Worm (Caenorhabditis elegans): ENCODE data around the gene Y17G9B.8.
"Not testable (repeated sequence)": the region's sequence is repeated elsewhere in the genome, so short reads cannot be mapped to it uniquely, and the experiment has no call there.

DNA sequence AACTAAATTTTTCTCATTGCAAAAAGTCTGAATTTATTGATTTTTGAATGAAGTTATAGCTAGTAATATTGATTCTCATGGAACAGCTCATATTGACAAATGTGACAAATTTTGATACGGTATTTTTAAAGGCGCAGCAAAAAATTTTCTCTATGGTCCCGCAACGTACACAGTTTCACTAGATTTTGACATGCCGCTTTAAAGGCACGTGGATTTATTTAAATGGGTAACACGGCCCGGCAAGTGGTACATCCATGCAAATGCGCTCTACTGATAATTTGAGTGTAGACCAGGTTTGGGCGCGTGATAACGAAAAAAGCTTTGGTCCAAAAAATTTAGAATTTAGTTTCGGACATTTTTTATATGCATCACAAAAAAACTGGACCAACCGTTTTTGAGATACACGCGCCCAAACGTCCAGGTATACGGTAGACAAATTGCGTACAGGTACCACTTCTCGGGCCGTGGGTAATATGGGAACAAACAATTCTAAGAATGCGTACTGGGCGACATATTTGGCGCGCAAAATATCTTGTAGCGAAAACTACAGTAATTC is 4.4 kb upstream of the Y17G9B.8 start:
- not testable (repeated sequence) for TF ChIP-seq snpc-4 (tag; optimal IDR thresholded peaks at IDR 0.05); lin-39 (tag; optimal IDR thresholded peaks at IDR 0.05); lin-13 (GFP tag; optimal IDR thresholded peaks at IDR 0.05); nhr-11 (tag; optimal IDR thresholded peaks at IDR 0.05); lin-15B (tag; optimal IDR thresholded peaks at IDR 0.05); aly-2 (tag; optimal IDR thresholded peaks at IDR 0.05)

Measured in whole organism, L4 larva.